Worm (Caenorhabditis elegans) whole organism, young adult: ENCODE measurements around the gene nhr-233.
A peak's percentile ranks its signal among the peaks of the same experiment; 100 is the strongest.

Experiments
- B0019.2 ChIP-seq: fragments of 200-800 bp; sonication (Bioruptor generic); conservative IDR thresholded peaks from 2 replicates; pipeline ENCODE4 v1.3.6; 2022; ENCODE audit warnings: missing genetic modification reagents, missing genetic modification characterization, missing compliant biosample characterization
- B0261.1 ChIP-seq: sonication (generic microtip); optimal IDR thresholded peaks from 2 replicates; lab custom pipeline; 2016; ENCODE audit warnings: mild to moderate bottlenecking, missing genetic modification characterization, moderate library complexity, missing compliant biosample characterization
- B0336.3 ChIP-seq: fragments of 200-800 bp; sonication (Bioruptor generic); IDR thresholded peaks from 2 replicates; pipeline ENCODE4 v1.3.6; 2022; ENCODE audit warnings: missing genetic modification characterization, missing compliant biosample characterization
- D2030.7 ChIP-seq: fragments of 200-800 bp; sonication (Bioruptor generic); IDR thresholded peaks from 2 replicates; pipeline ENCODE4 v1.3.6; 2022; ENCODE audit warnings: missing genetic modification reagents, missing genetic modification characterization, missing compliant biosample characterization
- F23B12.7 ChIP-seq: sonication (generic microtip); optimal IDR thresholded peaks from 2 replicates; lab custom pipeline; 2017; ENCODE audit warnings: missing genetic modification characterization, mild to moderate bottlenecking, missing compliant biosample characterization, antibody characterized with exemption, moderate library complexity; ENCODE audit not compliant: insufficient read depth
- F39B2.1 ChIP-seq: fragments of 200-800 bp; sonication (Bioruptor generic); IDR thresholded peaks from 2 replicates; pipeline ENCODE4 v1.3.6; 2022; ENCODE audit warnings: missing genetic modification reagents, missing genetic modification characterization, missing compliant biosample characterization
- F49E8.2 ChIP-seq: sonication (generic microtip); optimal IDR thresholded peaks from 3 replicates; lab custom pipeline; 2017; ENCODE audit warnings: missing genetic modification characterization, mild to moderate bottlenecking, missing compliant biosample characterization, antibody characterized with exemption, moderate library complexity; ENCODE audit not compliant: insufficient read depth
- F57A8.1 ChIP-seq: fragments of 200-800 bp; sonication (Bioruptor generic); optimal IDR thresholded peaks from 2 replicates; lab custom pipeline; 2018; ENCODE audit warnings: mild to moderate bottlenecking, missing genetic modification characterization, moderate library complexity, missing compliant biosample characterization
- Y53G8AR.9 ChIP-seq: fragments of 200-800 bp; sonication (Bioruptor generic); conservative IDR thresholded peaks from 2 replicates; pipeline ENCODE4 v1.3.6; 2022; ENCODE audit warnings: missing genetic modification reagents, missing genetic modification characterization, missing compliant biosample characterization
- Y67H2A.10 ChIP-seq: fragments of 200-800 bp; sonication (Bioruptor generic); conservative IDR thresholded peaks from 2 replicates; pipeline ENCODE4 v1.3.6; 2022; ENCODE audit warnings: missing genetic modification reagents, missing genetic modification characterization, missing compliant biosample characterization
- ZK185.1 ChIP-seq: sonication (generic microtip); optimal IDR thresholded peaks from 2 replicates; lab custom pipeline; 2016; ENCODE audit warnings: mild to moderate bottlenecking, missing genetic modification characterization, missing compliant biosample characterization; ENCODE audit not compliant: poor library complexity, severe bottlenecking
- akir-1 ChIP-seq: fragments of 200-800 bp; sonication (Bioruptor generic); optimal IDR thresholded peaks from 2 replicates; lab custom pipeline; 2018; ENCODE audit warnings: mild to moderate bottlenecking, missing genetic modification characterization, moderate library complexity, missing compliant biosample characterization
- aptf-3 ChIP-seq: fragments of 200-800 bp; sonication (Bioruptor generic); IDR thresholded peaks from 2 replicates; pipeline ENCODE4 v1.3.6; 2022; ENCODE audit warnings: missing genetic modification characterization, missing compliant biosample characterization
- atf-7 ChIP-seq: sonication (generic microtip); optimal IDR thresholded peaks from 2 replicates; lab custom pipeline; 2017; ENCODE audit warnings: mild to moderate bottlenecking, missing genetic modification characterization, missing compliant biosample characterization
- attf-6 ChIP-seq: fragments of 200-800 bp; sonication (Bioruptor generic); IDR thresholded peaks from 2 replicates; pipeline ENCODE4 v1.3.6; 2022; ENCODE audit warnings: missing genetic modification reagents, missing genetic modification characterization, missing compliant biosample characterization
- cebp-1 ChIP-seq, 2 experiments: fragments of 200-800 bp in 1 of 2; sonication (Bioruptor generic) in 1 of 2; sonication (generic microtip) in 1 of 2; IDR thresholded peaks in 1 of 2; optimal IDR thresholded peaks in 1 of 2; 2 replicates each; pipeline versions ENCODE4 v1.3.6 to Lab custom; 2017 to 2022; ENCODE audit warnings: missing compliant biosample characterization in 2 of 2, missing genetic modification characterization in 2 of 2, mild to moderate bottlenecking in 1 of 2, missing genetic modification reagents in 1 of 2, moderate library complexity in 1 of 2
- chd-7 ChIP-seq: sonication (generic microtip); optimal IDR thresholded peaks from 2 replicates; lab custom pipeline; 2016; ENCODE audit warnings: mild to moderate bottlenecking, missing genetic modification characterization, moderate library complexity, missing compliant biosample characterization
- dpl-1 ChIP-seq: fragments of 150-350 bp; optimal IDR thresholded peaks from 2 replicates; lab custom pipeline; 2014; ENCODE audit warnings: missing biosample characterization, missing genetic modification reagents, missing genetic modification characterization
- egl-44 ChIP-seq: fragments of 200-800 bp; sonication (Bioruptor generic); IDR thresholded peaks from 2 replicates; pipeline ENCODE4 v1.3.6; 2022; ENCODE audit warnings: missing genetic modification reagents, missing genetic modification characterization, missing compliant biosample characterization
- egrh-3 ChIP-seq: fragments of 200-800 bp; sonication (Bioruptor generic); IDR thresholded peaks from 2 replicates; pipeline ENCODE4 v1.3.6; 2022; ENCODE audit warnings: missing genetic modification reagents, missing genetic modification characterization, missing compliant biosample characterization
- ekl-4 ChIP-seq: fragments of 200-800 bp; sonication (Bioruptor generic); IDR thresholded peaks from 2 replicates; pipeline ENCODE4 v1.3.6; 2022; ENCODE audit warnings: missing genetic modification reagents, missing genetic modification characterization, missing compliant biosample characterization
- gei-17 ChIP-seq: fragments of 200-800 bp; sonication (Bioruptor generic); optimal IDR thresholded peaks from 2 replicates; lab custom pipeline; 2018; ENCODE audit warnings: mild to moderate bottlenecking, missing genetic modification characterization, missing compliant biosample characterization
- hlh-12 ChIP-seq: sonication (generic microtip); optimal IDR thresholded peaks from 2 replicates; lab custom pipeline; 2016; ENCODE audit warnings: missing genetic modification characterization, missing compliant biosample characterization
- hmg-1.2 ChIP-seq: fragments of 200-800 bp; sonication (Bioruptor generic); IDR thresholded peaks from 2 replicates; pipeline ENCODE4 v1.3.6; 2022; ENCODE audit warnings: missing genetic modification reagents, missing genetic modification characterization, missing compliant biosample characterization
- hsf-1 ChIP-seq: fragments of 200-800 bp; sonication (Bioruptor generic); IDR thresholded peaks from 2 replicates; pipeline ENCODE4 v1.3.6; 2022; ENCODE audit warnings: missing genetic modification reagents, missing genetic modification characterization, missing compliant biosample characterization
- let-526 ChIP-seq: fragments of 200-800 bp; sonication (Bioruptor generic); IDR thresholded peaks from 2 replicates; pipeline ENCODE4 v1.3.6; 2022; ENCODE audit warnings: missing genetic modification reagents, missing genetic modification characterization, missing compliant biosample characterization
- lin-26 ChIP-seq: fragments of 200-800 bp; sonication (Bioruptor generic); IDR thresholded peaks from 2 replicates; pipeline ENCODE4 v1.3.6; 2022; ENCODE audit warnings: missing genetic modification reagents, missing genetic modification characterization, missing compliant biosample characterization
- lin-40 ChIP-seq: sonication (generic microtip); optimal IDR thresholded peaks from 2 replicates; lab custom pipeline; 2016; ENCODE audit warnings: missing genetic modification characterization, mild to moderate bottlenecking, missing compliant biosample characterization, missing genotype, missing genetic modification reagents
- lin-54 ChIP-seq: fragments of 200-800 bp; sonication (Bioruptor generic); optimal IDR thresholded peaks from 2 replicates; lab custom pipeline; 2018; ENCODE audit warnings: mild to moderate bottlenecking, missing genetic modification characterization, missing compliant biosample characterization
- madf-10 ChIP-seq: sonication (generic microtip); optimal IDR thresholded peaks from 2 replicates; lab custom pipeline; 2016; ENCODE audit warnings: mild to moderate bottlenecking, missing genetic modification characterization, missing compliant biosample characterization
- mel-28 ChIP-seq: sonication (generic microtip); optimal IDR thresholded peaks from 2 replicates; lab custom pipeline; 2016; ENCODE audit warnings: borderline replicate concordance, mild to moderate bottlenecking, missing genetic modification characterization, missing compliant biosample characterization
- mes-4 ChIP-seq: sonication (generic microtip); optimal IDR thresholded peaks from 2 replicates; lab custom pipeline; 2016; ENCODE audit warnings: missing genotype, missing genetic modification characterization, missing compliant biosample characterization
- mxl-1 ChIP-seq: sonication (generic microtip); optimal IDR thresholded peaks from 2 replicates; lab custom pipeline; 2016; ENCODE audit warnings: missing genetic modification characterization, missing compliant biosample characterization
- nfyb-1 ChIP-seq: fragments of 200-800 bp; sonication (Bioruptor generic); IDR thresholded peaks from 2 replicates; pipeline ENCODE4 v1.3.6; 2022; ENCODE audit warnings: missing genetic modification reagents, missing genetic modification characterization, missing compliant biosample characterization
- nhr-27 ChIP-seq: fragments of 200-800 bp; sonication (Bioruptor generic); optimal IDR thresholded peaks from 2 replicates; lab custom pipeline; 2018; ENCODE audit warnings: mild to moderate bottlenecking, missing genetic modification characterization, moderate library complexity, missing compliant biosample characterization
- pbrm-1 ChIP-seq: fragments of 200-800 bp; sonication (Bioruptor generic); IDR thresholded peaks from 2 replicates; pipeline ENCODE4 v1.3.6; 2022; ENCODE audit warnings: missing genetic modification reagents, missing genetic modification characterization, missing compliant biosample characterization
- repo-1 ChIP-seq: sonication (generic microtip); optimal IDR thresholded peaks from 2 replicates; lab custom pipeline; 2017; ENCODE audit warnings: mild to moderate bottlenecking, missing genetic modification characterization, missing compliant biosample characterization
- snpc-1.3 ChIP-seq: sonication (generic microtip); optimal IDR thresholded peaks from 2 replicates; lab custom pipeline; 2017; ENCODE audit warnings: missing genetic modification characterization, mild to moderate bottlenecking, missing compliant biosample characterization, antibody characterized with exemption, moderate library complexity, missing genotype, missing genetic modification reagents; ENCODE audit not compliant: insufficient read depth
- somi-1 ChIP-seq: fragments of 200-800 bp; sonication (Bioruptor generic); optimal IDR thresholded peaks from 2 replicates; lab custom pipeline; 2018; ENCODE audit warnings: mild to moderate bottlenecking, missing genetic modification characterization, missing compliant biosample characterization
- tbp1 ChIP-seq: fragments of 200-800 bp; sonication (Bioruptor generic); optimal IDR thresholded peaks from 2 replicates; lab custom pipeline; 2018; ENCODE audit warnings: mild to moderate bottlenecking, missing genetic modification characterization, missing compliant biosample characterization
- unc-130 ChIP-seq: sonication (generic microtip); optimal IDR thresholded peaks from 2 replicates; lab custom pipeline; 2016; ENCODE audit warnings: missing genetic modification reagents, missing genetic modification characterization, missing compliant biosample characterization
- xnd-1 ChIP-seq: sonication (generic microtip); optimal IDR thresholded peaks from 2 replicates; lab custom pipeline; 2016; ENCODE audit warnings: missing genotype, missing genetic modification reagents, missing genetic modification characterization, missing compliant biosample characterization
- ztf-18 ChIP-seq: sonication (generic microtip); optimal IDR thresholded peaks from 2 replicates; lab custom pipeline; 2016; ENCODE audit warnings: missing genotype, mild to moderate bottlenecking, missing genetic modification characterization, missing compliant biosample characterization
- ztf-22 ChIP-seq: fragments of 200-800 bp; sonication (Bioruptor generic); optimal IDR thresholded peaks from 2 replicates; lab custom pipeline; 2018; ENCODE audit warnings: mild to moderate bottlenecking, missing genetic modification characterization, moderate library complexity, missing compliant biosample characterization
- ztf-6 ChIP-seq: fragments of 200-800 bp; sonication (Bioruptor generic); IDR thresholded peaks from 2 replicates; pipeline ENCODE4 v1.3.6; 2022; ENCODE audit warnings: missing genetic modification reagents, missing genetic modification characterization, missing compliant biosample characterization

The nhr-233 gene

ce11 chrV:16591992-16592798 is 21.6 kb upstream of the nhr-233 start, which contains the start of gene srh-269 (continued):
- TF ChIP-seq ztf-6 (GFP tag; lab: Robert Waterston, UW) (0 out of 2 replicates have a peak, but pooled peaks have one; percentile 6), tbp1 (GFP tag; lab: Kevin White, UChicago) (peak; percentile 95), atf-7 (tag; lab: Kevin White, UChicago) (peak; percentile 90), ekl-4 (peak; percentile 87), hlh-12 (tag; lab: Kevin White, UChicago) (peak; percentile 27), F57A8.1 (GFP tag; lab: Kevin White, UChicago) (no peak), F23B12.7 (tag; lab: Kevin White, UChicago) (no peak), B0261.1 (peak; percentile 93), pbrm-1 (peak; percentile 86), egl-44 (GFP tag; lab: Robert Waterston, UW) (peak; percentile 92), Y53G8AR.9 (GFP tag; lab: Robert Waterston, UW) (peak; percentile 96), lin-54 (peak; percentile 77), F49E8.2 (tag; lab: Kevin White, UChicago) (peak; percentile 29), cebp-1 (GFP tag; IDR thresholded peaks at IDR 0.05; lab: Robert Waterston, UW) (peak; percentile 56; the same call in 1 of the 2 replicates), cebp-1 (tag; optimal IDR thresholded peaks at IDR 0.05; lab: Kevin White, UChicago) (peak; percentile 84), madf-10 (peak; percentile 76), D2030.7 (GFP tag; lab: Robert Waterston, UW) (peak; percentile 68), egrh-3 (GFP tag; lab: Robert Waterston, UW) (peak; percentile 32), mes-4 (tag; lab: Kevin White, UChicago) (peak; percentile 10), ztf-22 (no peak), let-526 (GFP tag; lab: Robert Waterston, UW) (peak; percentile 87), chd-7 (tag; lab: Kevin White, UChicago) (peak; percentile 93), hmg-1.2 (GFP tag; lab: Robert Waterston, UW) (peak; percentile 81), ZK185.1 (tag; lab: Kevin White, UChicago) (peak; percentile 74), B0336.3 (GFP tag; lab: Robert Waterston, UW) (peak; percentile 92), mel-28 (peak; percentile 13), mxl-1 (tag; lab: Kevin White, UChicago) (peak; percentile 56), nhr-27 (no peak), Y67H2A.10 (peak; percentile 60; the same call in 1 of the 2 replicates), snpc-1.3 (tag; lab: Kevin White, UChicago) (peak; percentile 72), dpl-1 (peak; percentile 32), F39B2.1 (GFP tag; lab: Robert Waterston, UW) (no peak), lin-40 (tag; lab: Kevin White, UChicago) (no peak), attf-6 (GFP tag; lab: Robert Waterston, UW) (peak; percentile 89), B0019.2 (GFP tag; lab: Robert Waterston, UW) (no peak), lin-26 (GFP tag; lab: Robert Waterston, UW) (peak; percentile 91), nfyb-1 (GFP tag; lab: Robert Waterston, UW) (peak; percentile 95), akir-1 (GFP tag; lab: Kevin White, UChicago) (no peak), aptf-3 (0 out of 2 replicates have a peak, but pooled peaks have one; percentile 74), repo-1 (tag; lab: Kevin White, UChicago) (peak; percentile 94), somi-1 (GFP tag; lab: Kevin White, UChicago) (peak; percentile 74), gei-17 (GFP tag; lab: Kevin White, UChicago) (peak; percentile 51), xnd-1 (tag; lab: Kevin White, UChicago) (no peak), ztf-18 (tag; lab: Kevin White, UChicago) (peak; percentile 63), hsf-1 (peak; percentile 61; the same call in 1 of the 2 replicates), unc-130 (GFP tag; lab: Kevin White, UChicago) (peak; percentile 68)
